Fruit fly (Drosophila melanogaster) whole organism, adult: ENCODE data around the gene trbd.

Source experiments
- CG12768 ChIP-seq: fragments of 200-800 bp; sonication (Bioruptor generic); optimal IDR thresholded peaks from 2 replicates; lab custom pipeline; 2017; ENCODE audit warnings: missing biosample characterization, missing genetic modification characterization, mild to moderate bottlenecking, moderate library complexity, missing genetic modification reagents
- CG14711 ChIP-seq: fragments of 200-800 bp; sonication (Bioruptor generic); optimal IDR thresholded peaks from 2 replicates; lab custom pipeline; 2018; ENCODE audit warnings: missing biosample characterization, mild to moderate bottlenecking, missing genetic modification characterization, moderate library complexity
- CG33017 ChIP-seq: fragments of 200-800 bp; sonication (Bioruptor generic); optimal IDR thresholded peaks from 2 replicates; lab custom pipeline; 2018; ENCODE audit warnings: missing biosample characterization, mild to moderate bottlenecking, missing genetic modification characterization, moderate library complexity
- CG5204 ChIP-seq: fragments of 200-800 bp; sonication (Bioruptor generic); optimal IDR thresholded peaks from 2 replicates; lab custom pipeline; 2016; ENCODE audit warnings: missing biosample characterization, missing genetic modification characterization
- CG7045 ChIP-seq: fragments of 200-800 bp; sonication (Bioruptor generic); optimal IDR thresholded peaks from 2 replicates; lab custom pipeline; 2017; ENCODE audit warnings: missing biosample characterization, mild to moderate bottlenecking, missing genetic modification characterization
- Clk ChIP-seq: fragments of 200-800 bp; sonication (Bioruptor generic); optimal IDR thresholded peaks from 2 replicates; lab custom pipeline; 2017; ENCODE audit warnings: missing biosample characterization, missing genetic modification characterization
- Hr96 ChIP-seq: fragments of 200-800 bp; sonication (Bioruptor generic); optimal IDR thresholded peaks from 2 replicates; lab custom pipeline; 2016; ENCODE audit warnings: missing biosample characterization, missing genetic modification characterization
- Mnt ChIP-seq: fragments of 200-800 bp; sonication (Bioruptor generic); optimal IDR thresholded peaks from 2 replicates; lab custom pipeline; 2016; ENCODE audit warnings: missing biosample characterization, mild to moderate bottlenecking, missing genetic modification characterization
- cic ChIP-seq: fragments of 200-800 bp; sonication (Bioruptor generic); optimal IDR thresholded peaks from 2 replicates; lab custom pipeline; 2017; ENCODE audit warnings: missing biosample characterization, mild to moderate bottlenecking, missing genetic modification characterization, moderate library complexity
- kay ChIP-seq: fragments of 200-800 bp; sonication (Bioruptor generic); peaks from one replicate; lab custom pipeline; 2016; ENCODE audit warnings: missing biosample characterization, missing genetic modification characterization, borderline replicate concordance
- ovo ChIP-seq: fragments of 200-800 bp; sonication (Bioruptor generic); optimal IDR thresholded peaks from 2 replicates; lab custom pipeline; 2016; ENCODE audit warnings: missing biosample characterization, missing genetic modification characterization
- pad ChIP-seq: fragments of 200-800 bp; sonication (Bioruptor generic); optimal IDR thresholded peaks from 3 replicates; lab custom pipeline; 2017; ENCODE audit warnings: missing biosample characterization, missing genetic modification characterization, mild to moderate bottlenecking, moderate library complexity, missing genetic modification reagents
- tj ChIP-seq: fragments of 200-800 bp; sonication (Bioruptor generic); optimal IDR thresholded peaks from 3 replicates; lab custom pipeline; 2017; ENCODE audit warnings: missing biosample characterization, mild to moderate bottlenecking, missing genetic modification characterization, moderate library complexity
- toe ChIP-seq: fragments of 200-800 bp; sonication (Bioruptor generic); optimal IDR thresholded peaks from 2 replicates; lab custom pipeline; 2016; ENCODE audit warnings: missing biosample characterization, missing genetic modification characterization

DNA sequence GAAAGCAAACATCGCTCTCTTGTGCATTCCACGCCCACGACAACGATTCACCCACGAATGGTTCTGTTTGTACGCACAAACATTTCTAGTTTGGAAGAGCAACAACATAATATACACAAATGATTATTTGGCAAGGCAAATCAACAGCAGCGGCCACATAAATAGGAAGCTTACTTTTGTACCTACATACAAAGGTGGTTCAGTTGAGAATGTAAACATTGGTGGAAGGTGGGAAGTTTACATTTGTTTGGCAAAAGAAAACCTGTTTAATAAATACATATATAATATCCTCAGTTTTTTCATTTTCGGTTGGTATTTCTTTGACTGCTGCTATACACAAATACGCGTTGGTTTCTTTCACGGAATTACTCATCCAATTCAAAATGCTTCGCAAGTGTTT is 8.3 kb downstream of the trbd start:
- TF ChIP-seq CG33017 = no peak
- TF ChIP-seq cic (GFP tag; lab: Kevin White, UChicago) = no peak
- no peak for TF ChIP-seq CG5204 (GFP tag; lab: Kevin White, UChicago)
- TF ChIP-seq kay = peak; percentile 79
- no peak for TF ChIP-seq ovo (GFP tag; lab: Kevin White, UChicago)
- TF ChIP-seq pad = no peak
- TF ChIP-seq toe = no peak
- peak; percentile 53 for TF ChIP-seq CG14711 (tag; lab: Kevin White, UChicago)
- no peak for TF ChIP-seq Clk
- TF ChIP-seq CG7045 (GFP tag; lab: Kevin White, UChicago) = no peak
- TF ChIP-seq tj (GFP tag; lab: Kevin White, UChicago) = no peak
- TF ChIP-seq Mnt (GFP tag; lab: Kevin White, UChicago) = peak; percentile 1
- no peak for TF ChIP-seq CG12768 (GFP tag; lab: Kevin White, UChicago)
- no peak for TF ChIP-seq Hr96 (GFP tag; lab: Kevin White, UChicago)
